Worm (Caenorhabditis elegans) whole organism, L3 larva: ENCODE results near the gene nrps-1.

Experiments
- R02D3.7 ChIP-seq: fragments of 150-350 bp; optimal IDR thresholded peaks from 2 replicates; lab custom pipeline; 2014; ENCODE audit warnings: missing biosample characterization, missing genetic modification characterization
- aly-2 ChIP-seq: fragments of 150-350 bp; optimal IDR thresholded peaks from 2 replicates; lab custom pipeline; 2014; ENCODE audit warnings: missing biosample characterization, missing genetic modification characterization
- ama-1 ChIP-seq: fragments of 150-350 bp; optimal IDR thresholded peaks from 2 replicates; lab custom pipeline; 2018
- ceh-28 ChIP-seq: fragments of 150-350 bp; optimal IDR thresholded peaks from 2 replicates; lab custom pipeline; 2014; ENCODE audit warnings: missing biosample characterization, missing genetic modification reagents, missing genetic modification characterization
- daf-12 ChIP-seq: fragments of 150-350 bp; optimal IDR thresholded peaks from 2 replicates; lab custom pipeline; 2014; ENCODE audit warnings: missing biosample characterization, missing genetic modification reagents, missing genetic modification characterization
- egl-27 ChIP-seq: sonication (generic microtip); optimal IDR thresholded peaks from 4 replicates; lab custom pipeline; 2017; ENCODE audit warnings: missing biosample characterization, missing genetic modification reagents, missing genetic modification characterization
- elt-1 ChIP-seq: fragments of 150-350 bp; optimal IDR thresholded peaks from 2 replicates; lab custom pipeline; 2014; ENCODE audit warnings: missing biosample characterization, missing genetic modification characterization
- elt-2 ChIP-seq: sonication (generic microtip); optimal IDR thresholded peaks from 2 replicates; lab custom pipeline; 2016; ENCODE audit warnings: missing genetic modification reagents, mild to moderate bottlenecking, missing genetic modification characterization, missing compliant biosample characterization
- elt-3 ChIP-seq, 3 experiments: fragments of 150-350 bp in 1 of 3; sonication (generic microtip) in 2 of 3; optimal IDR thresholded peaks; 2 replicates in 2 of 3; 4 replicates in 1 of 3; lab custom pipeline; 2014 to 2017; ENCODE audit warnings: missing biosample characterization in 3 of 3, missing genetic modification characterization in 3 of 3
- eor-1 ChIP-seq, 2 experiments: fragments of 150-350 bp; optimal IDR thresholded peaks; 2 replicates each; lab custom pipeline; 2014 to 2018; ENCODE audit warnings: missing biosample characterization in 2 of 2, missing genetic modification characterization in 2 of 2
- fkh-10 ChIP-seq: sonication (generic microtip); optimal IDR thresholded peaks from 2 replicates; lab custom pipeline; 2017; ENCODE audit warnings: missing biosample characterization, missing genetic modification reagents, missing genetic modification characterization
- fkh-2 ChIP-seq: fragments of 150-350 bp; optimal IDR thresholded peaks from 2 replicates; lab custom pipeline; 2014; ENCODE audit warnings: missing biosample characterization, missing genetic modification reagents, missing genetic modification characterization
- fos-1 ChIP-seq: fragments of 150-350 bp; optimal IDR thresholded peaks from 2 replicates; lab custom pipeline; 2014; ENCODE audit warnings: missing biosample characterization, missing genetic modification characterization
- hmg-11 ChIP-seq: sonication (generic microtip); optimal IDR thresholded peaks from 2 replicates; lab custom pipeline; 2016; ENCODE audit warnings: missing genetic modification characterization, missing compliant biosample characterization
- jun-1 ChIP-seq: fragments of 150-350 bp; optimal IDR thresholded peaks from 2 replicates; lab custom pipeline; 2014; ENCODE audit warnings: missing biosample characterization, missing genetic modification reagents, missing genetic modification characterization
- lin-15B ChIP-seq: fragments of 150-350 bp; optimal IDR thresholded peaks from 2 replicates; lab custom pipeline; 2014; ENCODE audit warnings: missing biosample characterization, missing genetic modification characterization
- lsy-12 ChIP-seq: sonication (generic microtip); optimal IDR thresholded peaks from 2 replicates; lab custom pipeline; 2016; ENCODE audit warnings: mild to moderate bottlenecking, missing genetic modification characterization, missing compliant biosample characterization
- mdl-1 ChIP-seq: fragments of 150-350 bp; optimal IDR thresholded peaks from 2 replicates; lab custom pipeline; 2014; ENCODE audit warnings: missing biosample characterization, missing genetic modification characterization
- nfya-1 ChIP-seq: sonication (generic microtip); optimal IDR thresholded peaks from 2 replicates; lab custom pipeline; 2017; ENCODE audit warnings: missing genetic modification characterization, mild to moderate bottlenecking, missing compliant biosample characterization, antibody characterized with exemption, moderate library complexity; ENCODE audit not compliant: insufficient read depth
- nhr-11 ChIP-seq: fragments of 150-350 bp; optimal IDR thresholded peaks from 2 replicates; lab custom pipeline; 2014; ENCODE audit warnings: missing biosample characterization, missing genetic modification characterization
- nhr-23 ChIP-seq: fragments of 150-350 bp; optimal IDR thresholded peaks from 2 replicates; lab custom pipeline; 2014; ENCODE audit warnings: missing biosample characterization, missing genetic modification reagents, missing genetic modification characterization
- nhr-237 ChIP-seq: fragments of 150-350 bp; optimal IDR thresholded peaks from 2 replicates; lab custom pipeline; 2014; ENCODE audit warnings: missing biosample characterization, missing genetic modification characterization
- nhr-25 ChIP-seq: sonication (generic microtip); optimal IDR thresholded peaks from 2 replicates; lab custom pipeline; 2017; ENCODE audit warnings: missing biosample characterization, missing genetic modification characterization
- nhr-43 ChIP-seq: sonication (generic microtip); optimal IDR thresholded peaks from 2 replicates; lab custom pipeline; 2016; ENCODE audit warnings: mild to moderate bottlenecking, missing genetic modification characterization, missing compliant biosample characterization; ENCODE audit not compliant: poor library complexity, severe bottlenecking
- nhr-76 ChIP-seq: fragments of 150-350 bp; sonication (generic microtip); optimal IDR thresholded peaks from 5 replicates; lab custom pipeline; 2014; ENCODE audit warnings: missing biosample characterization, missing genetic modification characterization
- nhr-77 ChIP-seq: fragments of 150-350 bp; optimal IDR thresholded peaks from 2 replicates; lab custom pipeline; 2014; ENCODE audit warnings: missing biosample characterization, missing genetic modification characterization
- pha-4 ChIP-seq: fragments of 150-350 bp; optimal IDR thresholded peaks from 2 replicates; lab custom pipeline; 2014; ENCODE audit warnings: missing biosample characterization, missing genetic modification reagents, missing genetic modification characterization
- pqm-1 ChIP-seq: fragments of 150-350 bp; optimal IDR thresholded peaks from 2 replicates; lab custom pipeline; 2017; ENCODE audit warnings: missing biosample characterization, missing genetic modification characterization, inconsistent platforms
- skn-1 ChIP-seq: fragments of 150-350 bp; optimal IDR thresholded peaks from 2 replicates; lab custom pipeline; 2014; ENCODE audit warnings: missing biosample characterization, missing genetic modification characterization
- tbx-2 ChIP-seq: sonication (generic microtip); optimal IDR thresholded peaks from 2 replicates; lab custom pipeline; 2016; ENCODE audit warnings: mild to moderate bottlenecking, missing genetic modification characterization, missing compliant biosample characterization
- unc-39 ChIP-seq: sonication (generic microtip); optimal IDR thresholded peaks from 4 replicates; lab custom pipeline; 2017; ENCODE audit warnings: missing biosample characterization, missing genetic modification characterization
- ztf-11 ChIP-seq: fragments of 150-350 bp; optimal IDR thresholded peaks from 2 replicates; lab custom pipeline; 2014; ENCODE audit warnings: missing biosample characterization, missing genetic modification characterization
- ztf-4 ChIP-seq: fragments of 150-350 bp; optimal IDR thresholded peaks from 2 replicates; lab custom pipeline; 2014; ENCODE audit warnings: missing biosample characterization, missing genetic modification characterization

The nrps-1 gene

DNA sequence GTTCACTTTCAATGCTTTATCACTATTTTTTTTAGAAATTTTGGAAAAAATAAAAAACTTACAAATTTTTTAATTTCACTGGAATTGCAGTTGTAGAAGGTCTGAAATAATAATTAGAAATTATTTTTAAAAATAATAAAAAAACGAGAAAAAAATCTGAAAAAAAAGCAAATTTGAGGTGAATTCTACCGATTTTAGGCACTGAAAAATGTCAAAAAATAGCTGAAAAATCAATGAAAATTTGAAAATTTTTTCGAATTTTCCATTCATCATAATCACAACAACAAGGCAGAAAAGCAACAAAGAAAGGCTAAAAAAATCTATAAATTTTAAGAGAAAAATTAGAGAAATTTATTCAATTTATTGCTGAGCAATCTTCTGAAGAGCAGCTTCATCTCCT lies 33.8 kb upstream of the nrps-1 start, which contains the start of gene nars-2:
TSS of gene nars-2 (minus strand) at position 101 of the 400 bp plus-strand sequence.
- no peak for TF ChIP-seq mdl-1 (tag; lab: Kevin White, UChicago)
- TF ChIP-seq lsy-12 (tag; lab: Kevin White, UChicago), result no peak
- TF ChIP-seq nhr-77 (tag; lab: Kevin White, UChicago), result no peak

DNA sequence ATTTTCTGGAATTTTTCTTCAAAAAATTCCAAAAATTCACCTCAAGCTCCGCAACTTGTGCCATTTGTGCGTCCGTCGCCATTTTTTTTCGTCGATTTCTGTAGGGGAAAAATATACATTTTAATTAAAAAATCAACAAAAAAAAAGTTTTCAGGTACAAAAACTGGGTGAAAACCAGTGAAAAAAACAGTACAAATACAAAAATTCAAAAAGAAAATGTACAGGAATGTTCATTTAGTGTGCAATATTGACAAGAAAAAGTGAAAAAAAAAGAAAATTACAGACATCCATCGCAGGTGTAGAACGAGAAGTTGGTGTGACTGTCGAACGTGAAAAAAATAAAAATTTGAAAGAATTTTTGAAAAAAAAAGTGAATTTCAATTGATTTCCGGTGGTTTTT lies 31.7 kb upstream of the nrps-1 start, which contains the start of gene tin-10:
TSS of gene tin-10 (minus strand) at position 101 of the 400 bp plus-strand sequence.
- TF ChIP-seq nhr-23 (tag; lab: Kevin White, UChicago), result no peak
- no peak for TF ChIP-seq nhr-237 (tag; lab: Kevin White, UChicago)
- no peak for TF ChIP-seq eor-1 (tag; optimal IDR thresholded peaks at IDR 0.05; lab: Kevin White, UChicago)
- no peak for TF ChIP-seq nhr-25 (tag; lab: Kevin White, UChicago)
- TF ChIP-seq fos-1 (tag; lab: Kevin White, UChicago), result no peak
- no peak for TF ChIP-seq fkh-2 (tag; lab: Kevin White, UChicago)
- TF ChIP-seq ama-1, result no peak
- no peak for TF ChIP-seq unc-39 (tag; lab: Kevin White, UChicago)
- no peak for TF ChIP-seq elt-2
- TF ChIP-seq elt-3 (tag; optimal IDR thresholded peaks at IDR 0.05; lab: Kevin White, UChicago), result no peak
- TF ChIP-seq skn-1 (tag; lab: Kevin White, UChicago), result no peak
- no peak for TF ChIP-seq fkh-10 (GFP tag; lab: Kevin White, UChicago)
- no peak for TF ChIP-seq nhr-11
- TF ChIP-seq elt-1 (tag; lab: Kevin White, UChicago), result no peak
- no peak for TF ChIP-seq aly-2 (tag; lab: Kevin White, UChicago)
- TF ChIP-seq, all 47 proteins: peak for 0

DNA sequence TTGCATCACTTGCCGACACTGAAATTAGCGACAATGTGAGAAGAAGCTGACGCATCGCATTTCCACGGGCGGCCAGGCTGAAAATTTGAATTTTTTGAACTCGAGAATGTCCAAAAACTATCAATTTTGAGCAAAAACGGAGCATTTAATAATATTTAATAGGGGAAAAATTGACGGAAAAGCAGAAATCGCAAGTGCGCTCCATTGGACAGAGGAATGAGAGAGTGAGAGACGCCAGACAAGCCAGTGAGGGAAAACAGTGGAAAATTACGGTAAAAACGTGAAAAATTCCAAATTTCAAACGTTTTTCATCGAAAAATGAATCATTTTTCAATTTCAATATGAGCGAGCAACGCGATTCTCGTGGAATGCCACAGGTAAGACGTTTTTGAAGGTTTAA lies 29.3 kb upstream of the nrps-1 start, which contains the start of the genes Y66D12A.21 and spe-6:
TSS of gene Y66D12A.21 (minus strand) at position 90 of the 400 bp plus-strand sequence.
TSS of gene spe-6 (plus strand) at position 276 of the 400 bp plus-strand sequence.
- peak; percentile 45 for TF ChIP-seq pha-4 (tag; lab: Kevin White, UChicago)
- peak; percentile 54 for TF ChIP-seq nfya-1 (tag; lab: Kevin White, UChicago)
- TF ChIP-seq mdl-1 (tag; lab: Kevin White, UChicago), result no peak
- peak; percentile 59 for TF ChIP-seq lin-15B (tag; lab: Kevin White, UChicago)

DNA sequence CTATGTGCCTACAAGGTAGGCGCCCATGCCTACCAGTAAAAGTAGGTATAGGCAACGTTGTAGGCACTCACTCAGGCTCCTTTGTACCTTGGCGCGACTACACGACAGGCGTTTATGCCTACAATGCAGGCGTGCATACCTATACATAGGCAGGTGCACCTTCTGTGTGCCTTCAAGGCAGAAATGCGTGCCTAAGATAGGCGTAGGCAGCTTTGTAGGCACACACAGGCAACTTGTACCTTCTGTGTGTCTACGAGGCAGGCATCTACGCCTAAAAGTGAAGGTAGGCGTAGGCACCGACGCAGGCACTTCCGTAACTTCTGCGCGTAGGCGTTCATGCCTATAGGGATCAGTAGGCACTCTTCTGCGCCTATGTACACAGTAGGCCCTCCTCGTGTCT lies 28.9 kb upstream of the nrps-1 start:
- TF ChIP-seq ama-1 (no peak), mdl-1 (tag; lab: Kevin White, UChicago) (no peak), nfya-1 (tag; lab: Kevin White, UChicago) (no peak), ztf-4 (no peak), lin-15B (tag; lab: Kevin White, UChicago) (no peak), pqm-1 (tag; lab: Kevin White, UChicago) (no peak), elt-1 (tag; lab: Kevin White, UChicago) (no peak), hmg-11 (tag; lab: Kevin White, UChicago) (no peak), R02D3.7 (tag; lab: Kevin White, UChicago) (no peak), nhr-11 (no peak), aly-2 (tag; lab: Kevin White, UChicago) (no peak), eor-1 (tag; optimal IDR thresholded peaks at IDR 0.05; lab: Kevin White, UChicago) (no peak), ztf-11 (tag; lab: Kevin White, UChicago) (no peak), daf-12 (tag; lab: Kevin White, UChicago) (no peak)
- TF ChIP-seq, all 47 proteins: peak for 0

DNA sequence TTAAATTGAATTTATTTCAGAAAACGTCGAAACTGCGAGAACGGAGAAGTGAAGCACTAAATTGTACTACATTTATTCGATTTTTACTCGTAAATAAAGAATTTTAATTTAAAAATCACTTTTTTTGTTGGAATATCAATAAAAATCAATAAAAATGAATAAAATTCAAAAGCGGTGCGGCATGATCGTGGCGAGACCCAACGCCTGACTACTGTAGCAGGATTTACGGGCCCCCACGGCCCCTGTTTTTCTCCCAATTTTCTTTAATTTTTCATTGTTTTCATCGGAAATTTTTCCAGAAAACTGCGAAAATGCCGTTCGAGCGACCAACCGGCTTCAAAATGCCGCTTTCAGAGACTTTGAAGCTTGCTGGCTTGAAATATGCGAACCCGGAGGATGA lies 25.7 kb upstream of the nrps-1 start, which contains the start of gene Y66D12A.19:
TSS of gene Y66D12A.19 (plus strand) at position 266 of the 400 bp plus-strand sequence.
- TF ChIP-seq fos-1 (tag; lab: Kevin White, UChicago) (no peak), nhr-11 (no peak), ceh-28 (tag; lab: Kevin White, UChicago) (no peak), nhr-76 (tag; lab: Kevin White, UChicago) (no peak), nfya-1 (tag; lab: Kevin White, UChicago) (no peak), fkh-10 (GFP tag; lab: Kevin White, UChicago) (no peak), egl-27 (tag; lab: Kevin White, UChicago) (no peak), elt-1 (tag; lab: Kevin White, UChicago) (no peak), tbx-2 (tag; lab: Kevin White, UChicago) (no peak), nhr-43 (tag; lab: Kevin White, UChicago) (no peak), jun-1 (tag; lab: Kevin White, UChicago) (no peak), fkh-2 (tag; lab: Kevin White, UChicago) (no peak)
